Worm (Caenorhabditis elegans) whole organism, mixed stage, embryonic: ENCODE data around the gene srw-140.

Source experiments
- lin-13 ChIP-seq: fragments of 150-350 bp; optimal IDR thresholded peaks from 2 replicates; lab custom pipeline; 2014; ENCODE audit warnings: missing biosample characterization, missing genetic modification characterization
- lsy-2 ChIP-seq: fragments of 150-350 bp; optimal IDR thresholded peaks from 2 replicates; lab custom pipeline; 2014; ENCODE audit warnings: missing biosample characterization, missing genetic modification characterization
- mls-2 ChIP-seq: sonication (generic microtip); optimal IDR thresholded peaks from 2 replicates; lab custom pipeline; 2016; ENCODE audit warnings: mild to moderate bottlenecking, missing genetic modification characterization, moderate library complexity, missing compliant biosample characterization
- nhr-12 ChIP-seq: fragments of 150-350 bp; optimal IDR thresholded peaks from 2 replicates; lab custom pipeline; 2014; ENCODE audit warnings: missing biosample characterization, missing genetic modification characterization
- nhr-76 ChIP-seq: sonication (generic microtip); optimal IDR thresholded peaks from 2 replicates; lab custom pipeline; 2017; ENCODE audit warnings: missing biosample characterization, missing genetic modification characterization
- snpc-4 ChIP-seq: fragments of 150-350 bp; optimal IDR thresholded peaks from 2 replicates; lab custom pipeline; 2014; ENCODE audit warnings: missing biosample characterization, missing genetic modification characterization
- sptf-1 ChIP-seq: sonication (generic microtip); optimal IDR thresholded peaks from 2 replicates; lab custom pipeline; 2017; ENCODE audit warnings: mild to moderate bottlenecking, missing genetic modification characterization, moderate library complexity, missing compliant biosample characterization
- unc-120 ChIP-seq: sonication (generic microtip); optimal IDR thresholded peaks from 2 replicates; lab custom pipeline; 2017; ENCODE audit warnings: missing genetic modification characterization, missing compliant biosample characterization; ENCODE audit not compliant: poor library complexity, severe bottlenecking
- unc-62 ChIP-seq: fragments of 150-350 bp; optimal IDR thresholded peaks from 2 replicates; lab custom pipeline; 2014; ENCODE audit warnings: missing biosample characterization, missing genetic modification reagents, missing genetic modification characterization

DNA sequence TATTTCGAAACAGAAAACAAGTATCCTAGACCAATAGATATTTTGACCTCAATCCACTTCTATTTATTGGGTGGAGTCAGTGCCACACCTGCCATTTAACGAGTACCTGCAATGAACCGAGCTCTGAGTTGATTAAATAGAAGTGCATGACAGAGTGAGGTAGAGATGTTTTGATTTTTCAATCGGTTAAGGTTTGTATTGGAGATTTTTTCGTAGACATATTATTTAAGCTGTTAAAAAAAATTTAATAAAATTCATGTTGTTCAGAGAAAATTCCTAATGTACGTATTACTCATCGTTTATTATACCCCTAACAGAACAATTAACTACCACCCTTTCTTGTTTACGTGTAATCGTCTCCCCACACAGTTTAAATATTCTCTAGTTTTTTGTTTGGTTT, 10.0 kb upstream of the srw-140 start, which contains the start of gene srx-38:
- TF ChIP-seq unc-120 (no peak), lin-13 (tag; lab: Kevin White, UChicago) (no peak), snpc-4 (tag; lab: Kevin White, UChicago) (no peak), mls-2 (tag; lab: Kevin White, UChicago) (no peak), nhr-12 (no peak), unc-62 (GFP tag; lab: Kevin White, UChicago) (no peak), lsy-2 (tag; lab: Kevin White, UChicago) (no peak), nhr-76 (tag; lab: Kevin White, UChicago) (no peak), sptf-1 (tag; lab: Kevin White, UChicago) (no peak)
